Fruit fly (Drosophila melanogaster) whole organism, embryonic: ENCODE data around the gene CG8379.
A peak's percentile ranks its signal among the peaks of the same experiment; 100 is the strongest.

ENCODE experiments used
- Aef1 ChIP-seq: fragments of 200-800 bp; sonication (Bioruptor generic); IDR thresholded peaks from 3 replicates; pipeline ENCODE4 v1.3.6; 2022; ENCODE audit warnings: missing biosample characterization, missing genetic modification characterization
- CG10147 ChIP-seq: fragments of 200-800 bp; sonication (Bioruptor generic); optimal IDR thresholded peaks from 2 replicates; lab custom pipeline; 2019; ENCODE audit warnings: missing biosample characterization, mild to moderate bottlenecking, missing genetic modification characterization, moderate library complexity
- CG10565 ChIP-seq: fragments of 200-800 bp; sonication (Bioruptor generic); optimal IDR thresholded peaks from 3 replicates; lab custom pipeline; 2016; ENCODE audit warnings: missing biosample characterization, mild to moderate bottlenecking, missing genetic modification characterization
- CG10654 ChIP-seq: fragments of 200-800 bp; sonication (Bioruptor generic); optimal IDR thresholded peaks from 2 replicates; lab custom pipeline; 2016; ENCODE audit warnings: missing biosample characterization, missing genetic modification characterization
- CG12155 ChIP-seq: fragments of 200-800 bp; sonication (Bioruptor generic); optimal IDR thresholded peaks from 3 replicates; lab custom pipeline; 2016; ENCODE audit warnings: missing biosample characterization, missing genetic modification characterization
- CG12769 ChIP-seq: fragments of 200-800 bp; sonication (Bioruptor generic); optimal IDR thresholded peaks from 2 replicates; lab custom pipeline; 2019; ENCODE audit warnings: missing biosample characterization, mild to moderate bottlenecking, missing genetic modification characterization, moderate library complexity
- CG13296 ChIP-seq: fragments of 200-800 bp; sonication (Bioruptor generic); optimal IDR thresholded peaks from 3 replicates; lab custom pipeline; 2018; ENCODE audit warnings: missing biosample characterization, mild to moderate bottlenecking, missing genetic modification characterization
- CG14014 ChIP-seq: fragments of 200-800 bp; sonication (Bioruptor generic); IDR thresholded peaks from 2 replicates; pipeline ENCODE4 v1.3.6; 2022; ENCODE audit warnings: missing biosample characterization, missing genetic modification characterization
- CG17359 ChIP-seq: fragments of 200-800 bp; sonication (Bioruptor generic); optimal IDR thresholded peaks from 3 replicates; lab custom pipeline; 2018; ENCODE audit warnings: missing biosample characterization, mild to moderate bottlenecking, missing genetic modification characterization, moderate library complexity
- CG17829 ChIP-seq: fragments of 200-800 bp; optimal IDR thresholded peaks from 2 replicates; lab custom pipeline; 2019; ENCODE audit warnings: missing biosample characterization, mild to moderate bottlenecking, missing genetic modification characterization, moderate library complexity
- CG18476 ChIP-seq: fragments of 200-800 bp; sonication (Bioruptor generic); optimal IDR thresholded peaks from 2 replicates; lab custom pipeline; 2016; ENCODE audit warnings: missing biosample characterization, mild to moderate bottlenecking, missing genetic modification characterization
- CG3281 ChIP-seq: fragments of 200-800 bp; sonication (Bioruptor generic); optimal IDR thresholded peaks from 3 replicates; lab custom pipeline; 2017; ENCODE audit warnings: missing biosample characterization, mild to moderate bottlenecking, missing genetic modification characterization
- CG4730 ChIP-seq: fragments of 200-800 bp; sonication (Bioruptor generic); IDR thresholded peaks from 2 replicates; pipeline ENCODE4 v1.3.6; 2022; ENCODE audit warnings: missing biosample characterization, missing genetic modification characterization
- CG5245 ChIP-seq: fragments of 200-800 bp; sonication (Bioruptor generic); optimal IDR thresholded peaks from 3 replicates; lab custom pipeline; 2016; ENCODE audit warnings: missing biosample characterization, missing genetic modification characterization
- CG6854 ChIP-seq: fragments of 200-800 bp; sonication (Bioruptor generic); optimal IDR thresholded peaks from 3 replicates; lab custom pipeline; 2017; ENCODE audit warnings: missing biosample characterization, mild to moderate bottlenecking, missing genetic modification characterization
- CG7745 ChIP-seq: fragments of 200-800 bp; sonication (Bioruptor generic); optimal IDR thresholded peaks from 2 replicates; lab custom pipeline; 2018; ENCODE audit warnings: missing biosample characterization, mild to moderate bottlenecking, missing genetic modification characterization, moderate library complexity
- CG9876 ChIP-seq: fragments of 200-800 bp; sonication (Bioruptor generic); optimal IDR thresholded peaks from 2 replicates; lab custom pipeline; 2016; ENCODE audit warnings: missing biosample characterization, missing genetic modification characterization
- CG9932 ChIP-seq: fragments of 200-800 bp; sonication (Bioruptor generic); IDR thresholded peaks from 2 replicates; pipeline ENCODE4 v1.3.6; 2022; ENCODE audit warnings: missing biosample characterization, missing genetic modification characterization
- CrebB ChIP-seq: fragments of 200-800 bp; sonication (Bioruptor generic); optimal IDR thresholded peaks from 3 replicates; lab custom pipeline; 2018; ENCODE audit warnings: missing biosample characterization, mild to moderate bottlenecking, missing genetic modification characterization
- D19A ChIP-seq: fragments of 200-800 bp; optimal IDR thresholded peaks from 3 replicates; lab custom pipeline; 2019; ENCODE audit warnings: missing biosample characterization, mild to moderate bottlenecking, missing genetic modification characterization, moderate library complexity
- Dad ChIP-seq: fragments of 200-800 bp; sonication (Bioruptor generic); optimal IDR thresholded peaks from 3 replicates; lab custom pipeline; 2016; ENCODE audit warnings: missing biosample characterization, missing genetic modification characterization
- Dll ChIP-seq: fragments of 200-800 bp; sonication (Bioruptor generic); IDR thresholded peaks from 4 replicates; pipeline ENCODE4 v1.3.6; 2022; ENCODE audit warnings: missing biosample characterization, missing genetic modification characterization; ENCODE audit not compliant: partially characterized antibody
- HHEX ChIP-seq: fragments of 200-800 bp; sonication (Bioruptor generic); optimal IDR thresholded peaks from 3 replicates; lab custom pipeline; 2017; ENCODE audit warnings: missing biosample characterization, mild to moderate bottlenecking, missing genetic modification characterization, missing genetic modification reagents
- HLH54F ChIP-seq: fragments of 200-800 bp; sonication (Bioruptor generic); optimal IDR thresholded peaks from 3 replicates; lab custom pipeline; 2016; ENCODE audit warnings: missing biosample characterization, missing genetic modification characterization
- Lhr ChIP-seq: fragments of 200-800 bp; sonication (Bioruptor generic); optimal IDR thresholded peaks from 3 replicates; lab custom pipeline; 2017; ENCODE audit warnings: mild to moderate bottlenecking, missing biosample characterization, missing genetic modification reagents, missing genetic modification characterization
- MBD-R2 ChIP-seq: fragments of 200-800 bp; sonication (Bioruptor generic); IDR thresholded peaks from 2 replicates; pipeline ENCODE4 v1.3.6; 2022; ENCODE audit warnings: missing biosample characterization, missing genetic modification characterization
- MTF-1 ChIP-seq: fragments of 200-800 bp; sonication (Bioruptor generic); optimal IDR thresholded peaks from 2 replicates; lab custom pipeline; 2018; ENCODE audit warnings: missing biosample characterization, mild to moderate bottlenecking, missing genetic modification characterization, borderline replicate concordance
- Oli ChIP-seq: fragments of 200-800 bp; sonication (Bioruptor generic); optimal IDR thresholded peaks from 2 replicates; lab custom pipeline; 2018; ENCODE audit warnings: missing biosample characterization, mild to moderate bottlenecking, missing genetic modification characterization, moderate library complexity
- PHDP ChIP-seq: fragments of 200-800 bp; sonication (Bioruptor generic); optimal IDR thresholded peaks from 3 replicates; lab custom pipeline; 2018; ENCODE audit warnings: missing biosample characterization, mild to moderate bottlenecking, missing genetic modification characterization, moderate library complexity
- Rfx ChIP-seq: fragments of 200-800 bp; sonication (Bioruptor generic); IDR thresholded peaks from 2 replicates; pipeline ENCODE4 v1.3.6; 2022; ENCODE audit warnings: missing biosample characterization, missing genetic modification characterization
- Sin3A ChIP-seq: fragments of >200 bp; optimal IDR thresholded peaks from 2 replicates; lab custom pipeline; 2018
- Sox102F ChIP-seq: fragments of 200-800 bp; sonication (Bioruptor generic); optimal IDR thresholded peaks from 2 replicates; lab custom pipeline; 2018; ENCODE audit warnings: missing biosample characterization, mild to moderate bottlenecking, missing genetic modification characterization, moderate library complexity
- ase ChIP-seq: fragments of 200-800 bp; sonication (Bioruptor generic); IDR thresholded peaks from 3 replicates; pipeline ENCODE4 v1.3.6; 2022; ENCODE audit warnings: missing biosample characterization, missing genetic modification characterization
- bcd ChIP-seq: fragments of 200-800 bp; sonication (Bioruptor generic); optimal IDR thresholded peaks from 2 replicates; lab custom pipeline; 2017; ENCODE audit warnings: missing biosample characterization, mild to moderate bottlenecking, missing genetic modification characterization
- bigmax ChIP-seq: fragments of 200-800 bp; sonication (Bioruptor generic); optimal IDR thresholded peaks from 2 replicates; lab custom pipeline; 2018; ENCODE audit warnings: missing biosample characterization, mild to moderate bottlenecking, missing genetic modification characterization
- caup ChIP-seq: fragments of 200-800 bp; sonication (Bioruptor generic); optimal IDR thresholded peaks from 3 replicates; lab custom pipeline; 2017; ENCODE audit warnings: missing biosample characterization, mild to moderate bottlenecking, missing genetic modification characterization, moderate library complexity; ENCODE audit not compliant: severe bottlenecking
- dan ChIP-seq: fragments of 200-800 bp; sonication (Bioruptor generic); IDR thresholded peaks from 2 replicates; pipeline ENCODE4 v1.3.6; 2022; ENCODE audit warnings: missing biosample characterization, missing genetic modification characterization
- dm ChIP-seq: fragments of 200-800 bp; sonication (Bioruptor generic); optimal IDR thresholded peaks from 3 replicates; lab custom pipeline; 2016; ENCODE audit warnings: missing biosample characterization, missing genetic modification characterization
- nerfin-1 ChIP-seq: fragments of 200-800 bp; sonication (Bioruptor generic); optimal IDR thresholded peaks from 3 replicates; lab custom pipeline; 2019; ENCODE audit warnings: missing biosample characterization, mild to moderate bottlenecking, missing genetic modification characterization, moderate library complexity
- odd ChIP-seq: fragments of 200-800 bp; sonication (Bioruptor generic); optimal IDR thresholded peaks from 2 replicates; lab custom pipeline; 2017; ENCODE audit warnings: missing biosample characterization, mild to moderate bottlenecking, missing genetic modification characterization
- pho ChIP-seq: fragments of 200-800 bp; sonication (Bioruptor generic); optimal IDR thresholded peaks from 2 replicates; lab custom pipeline; 2016; ENCODE audit warnings: missing biosample characterization, missing genetic modification characterization
- pum ChIP-seq: fragments of 200-800 bp; sonication (Bioruptor generic); optimal IDR thresholded peaks from 2 replicates; lab custom pipeline; 2016; ENCODE audit warnings: missing biosample characterization, missing genetic modification characterization
- pzg ChIP-seq: fragments of 200-800 bp; sonication (Bioruptor generic); optimal IDR thresholded peaks from 3 replicates; lab custom pipeline; 2018; ENCODE audit warnings: missing biosample characterization, mild to moderate bottlenecking, missing genetic modification characterization, moderate library complexity
- rib ChIP-seq: fragments of 200-800 bp; sonication (Bioruptor generic); IDR thresholded peaks from 2 replicates; pipeline ENCODE4 v1.3.6; 2022; ENCODE audit warnings: missing biosample characterization, missing genetic modification characterization
- run ChIP-seq: fragments of 200-800 bp; sonication (Bioruptor generic); optimal IDR thresholded peaks from 3 replicates; lab custom pipeline; 2018; ENCODE audit warnings: missing biosample characterization, mild to moderate bottlenecking, missing genetic modification characterization
- sna ChIP-seq: fragments of 200-800 bp; sonication (Bioruptor generic); IDR thresholded peaks from 2 replicates; pipeline ENCODE4 v1.3.6; 2022; ENCODE audit warnings: missing biosample characterization, missing genetic modification characterization; ENCODE audit not compliant: partially characterized antibody
- so ChIP-seq: fragments of 200-800 bp; sonication (Bioruptor generic); IDR thresholded peaks from 3 replicates; pipeline ENCODE4 v1.3.6; 2022; ENCODE audit warnings: missing biosample characterization, missing genetic modification characterization
- tgo ChIP-seq: fragments of 200-800 bp; sonication (Bioruptor generic); IDR thresholded peaks from 3 replicates; pipeline ENCODE4 v1.3.6; 2022; ENCODE audit warnings: missing biosample characterization, missing genetic modification characterization
- unpg ChIP-seq: fragments of 200-800 bp; sonication (Bioruptor generic); optimal IDR thresholded peaks from 3 replicates; lab custom pipeline; 2018; ENCODE audit warnings: missing biosample characterization, mild to moderate bottlenecking, missing genetic modification characterization, moderate library complexity
- vfl ChIP-seq: fragments of 200-800 bp; sonication (Bioruptor generic); optimal IDR thresholded peaks from 2 replicates; lab custom pipeline; 2016; ENCODE audit warnings: missing biosample characterization, missing genetic modification characterization
- wdn ChIP-seq: fragments of 200-800 bp; sonication (Bioruptor generic); IDR thresholded peaks from 2 replicates; pipeline ENCODE4 v1.3.6; 2022; ENCODE audit warnings: missing biosample characterization, missing genetic modification characterization

CG8379 gene

DNA sequence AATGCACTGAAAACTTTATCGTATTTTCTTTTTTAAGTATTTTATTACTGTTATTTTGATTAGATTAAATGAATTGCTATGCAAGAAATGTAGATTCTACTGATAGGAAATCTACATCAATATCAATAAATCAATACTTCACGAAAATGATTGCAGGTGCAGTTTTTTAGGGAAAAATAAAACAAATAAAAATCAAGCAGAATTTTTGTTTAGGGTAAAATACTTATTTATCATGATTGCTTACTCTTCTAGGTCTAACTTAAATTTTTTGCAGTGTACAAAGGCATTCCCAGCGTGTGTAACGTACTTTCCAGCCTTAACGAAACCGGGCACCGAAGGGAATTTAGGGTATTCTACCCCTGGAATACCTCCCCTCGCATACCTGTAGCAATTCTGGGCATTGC, 15.7 kb upstream of the CG8379 start (continued):
- TF ChIP-seq pho (GFP tag; lab: Kevin White, UChicago) (no peak), HLH54F (GFP tag; lab: Kevin White, UChicago) (peak; percentile 8), Sin3A (lab: Kevin White, UChicago) (no peak), CG18476 (peak; percentile 63), CG3281 (no peak), CrebB (tag; lab: Kevin White, UChicago) (no peak), vfl (GFP tag; lab: Kevin White, UChicago) (peak; percentile 60), CG9876 (peak; percentile 2), D19A (tag; lab: Kevin White, UChicago) (peak; percentile 98), CG12769 (tag; lab: Kevin White, UChicago) (no peak), tgo (peak; percentile 35; the same call in 2 of the 3 replicates), CG17359 (peak; percentile 66), bcd (GFP tag; lab: Kevin White, UChicago) (peak; percentile 42), Dll (GFP tag; lab: Robert Waterston, UW) (no peak), unpg (GFP tag; lab: Kevin White, UChicago) (peak; percentile 74), HHEX (GFP tag; lab: Kevin White, UChicago) (peak; percentile 9), Lhr (GFP tag; lab: Kevin White, UChicago) (peak; percentile 44), dan (no peak; the same call in 1 of the 2 replicates), Oli (peak; percentile 73), pzg (GFP tag; lab: Kevin White, UChicago) (no peak), CG17829 (tag; lab: Kevin White, UChicago) (peak; percentile 94), ase (no peak), CG9932 (GFP tag; lab: Robert Waterston, UW) (no peak), dm (GFP tag; lab: Kevin White, UChicago) (no peak), CG10654 (GFP tag; lab: Kevin White, UChicago) (peak; percentile 59), CG10565 (no peak), CG14014 (GFP tag; lab: Robert Waterston, UW) (no peak), MBD-R2 (GFP tag; lab: Robert Waterston, UW) (no peak), CG12155 (GFP tag; lab: Kevin White, UChicago) (peak; percentile 41), MTF-1 (GFP tag; lab: Kevin White, UChicago) (no peak), CG7745 (tag; lab: Kevin White, UChicago) (peak; percentile 66), sna (no peak), so (no peak), CG4730 (no peak), Sox102F (peak; percentile 54), nerfin-1 (peak; percentile 83), odd (GFP tag; lab: Kevin White, UChicago) (peak; percentile 41), Aef1 (GFP tag; lab: Robert Waterston, UW) (no peak), wdn (GFP tag; lab: Robert Waterston, UW) (no peak), pum (GFP tag; lab: Kevin White, UChicago) (peak; percentile 63), run (tag; lab: Kevin White, UChicago) (no peak), CG10147 (GFP tag; lab: Kevin White, UChicago) (no peak), caup (GFP tag; lab: Kevin White, UChicago) (no peak), rib (GFP tag; lab: Robert Waterston, UW) (no peak), Rfx (GFP tag; lab: Robert Waterston, UW) (0 out of 2 replicates have a peak, but pooled peaks have one; percentile 8), bigmax (GFP tag; lab: Kevin White, UChicago) (no peak), CG6854 (GFP tag; lab: Kevin White, UChicago) (no peak), CG13296 (no peak), PHDP (peak; percentile 51), Dad (GFP tag; lab: Kevin White, UChicago) (no peak), CG5245 (peak; percentile 52)
